Fruit fly (Drosophila melanogaster): ENCODE data around the gene CG7166.

Gene CG7166

dm6 chr3L:21586528-21586927, 38.9 kb downstream of the CG7166 start, which contains the start of gene TfAP-2:
Gene TfAP-2, plus strand, starts transcription at chr3L:21586828.
- no peak for TF ChIP-seq insv (optimal IDR thresholded peaks at IDR 0.05)
- TF ChIP-seq Myc (optimal IDR thresholded peaks at IDR 0.05) = no peak
- TF ChIP-seq ttk (optimal IDR thresholded peaks at IDR 0.05) = no peak
- TF ChIP-seq h (optimal IDR thresholded peaks at IDR 0.05) = no peak
- no peak for TF ChIP-seq psq (optimal IDR thresholded peaks at IDR 0.05)
- no peak for TF ChIP-seq Sin3A (optimal IDR thresholded peaks at IDR 0.05)

- TF ChIP-seq h (optimal IDR thresholded peaks at IDR 0.05) (no peak), Myc (optimal IDR thresholded peaks at IDR 0.05) (no peak), insv (optimal IDR thresholded peaks at IDR 0.05) (no peak), ttk (optimal IDR thresholded peaks at IDR 0.05) (no peak), Sin3A (optimal IDR thresholded peaks at IDR 0.05) (no peak), psq (optimal IDR thresholded peaks at IDR 0.05) (no peak)
Observed at dm6 chr3L:21585397-21585796, 40.0 kb downstream of the CG7166 start.

dm6 chr3L:21584683-21585082, 40.8 kb downstream of the CG7166 start:
- TF ChIP-seq insv (optimal IDR thresholded peaks at IDR 0.05) (no peak), Myc (optimal IDR thresholded peaks at IDR 0.05) (no peak)

dm6 chr3L:21581984-21582383, 43.5 kb downstream of the CG7166 start:
- TF ChIP-seq Myc (optimal IDR thresholded peaks at IDR 0.05) (no peak), psq (optimal IDR thresholded peaks at IDR 0.05) (no peak), h (optimal IDR thresholded peaks at IDR 0.05) (no peak), ttk (optimal IDR thresholded peaks at IDR 0.05) (no peak), Sin3A (optimal IDR thresholded peaks at IDR 0.05) (no peak), insv (optimal IDR thresholded peaks at IDR 0.05) (no peak)

dm6 chr3L:21574296-21574745, 51.1 kb downstream of the CG7166 start:
- TF ChIP-seq Sin3A (optimal IDR thresholded peaks at IDR 0.05) = no peak
- no peak for TF ChIP-seq Myc (optimal IDR thresholded peaks at IDR 0.05)
- TF ChIP-seq psq (optimal IDR thresholded peaks at IDR 0.05) = no peak
- TF ChIP-seq ttk (optimal IDR thresholded peaks at IDR 0.05) = no peak

- TF ChIP-seq ttk (optimal IDR thresholded peaks at IDR 0.05) = no peak
- no peak for TF ChIP-seq Myc (optimal IDR thresholded peaks at IDR 0.05)
- TF ChIP-seq insv (optimal IDR thresholded peaks at IDR 0.05) = no peak
- no peak for TF ChIP-seq Sin3A (optimal IDR thresholded peaks at IDR 0.05)
- TF ChIP-seq h (optimal IDR thresholded peaks at IDR 0.05) = no peak
- no peak for TF ChIP-seq psq (optimal IDR thresholded peaks at IDR 0.05)
Observed at dm6 chr3L:21573831-21574230, 51.6 kb downstream of the CG7166 start, which contains the start of gene EMC10. Gene EMC10, plus strand, starts transcription at chr3L:21574131.

Data from Kc167 (cell line).